Fruit fly (Drosophila melanogaster) whole organism, embryonic: ENCODE data around the gene Der-2.

Source experiments
- ATbp ChIP-seq: fragments of 200-800 bp; sonication (Bioruptor generic); optimal IDR thresholded peaks from 2 replicates; lab custom pipeline; 2017; ENCODE audit warnings: missing biosample characterization, mild to moderate bottlenecking, missing genetic modification characterization, missing genetic modification reagents
- Blimp-1 ChIP-seq: fragments of 200-800 bp; sonication (Bioruptor generic); optimal IDR thresholded peaks from 3 replicates; lab custom pipeline; 2018; ENCODE audit warnings: missing biosample characterization, missing genetic modification characterization, mild to moderate bottlenecking, moderate library complexity, missing genetic modification reagents
- CG10959 ChIP-seq: fragments of 200-800 bp; sonication (Bioruptor generic); IDR thresholded peaks from 2 replicates; pipeline ENCODE4 v1.3.6; 2022; ENCODE audit warnings: missing biosample characterization, missing genetic modification characterization
- CG10979 ChIP-seq: fragments of 200-800 bp; sonication (Bioruptor generic); optimal IDR thresholded peaks from 2 replicates; lab custom pipeline; 2018; ENCODE audit warnings: missing biosample characterization, mild to moderate bottlenecking, missing genetic modification characterization, moderate library complexity
- CG12391 ChIP-seq: fragments of 200-800 bp; sonication (Bioruptor generic); optimal IDR thresholded peaks from 3 replicates; lab custom pipeline; 2018; ENCODE audit warnings: missing biosample characterization, mild to moderate bottlenecking, missing genetic modification characterization, moderate library complexity
- CG12744 ChIP-seq: fragments of 200-800 bp; sonication (Bioruptor generic); optimal IDR thresholded peaks from 2 replicates; lab custom pipeline; 2016; ENCODE audit warnings: missing biosample characterization, missing genetic modification characterization
- CG13424 ChIP-seq: fragments of 200-800 bp; sonication (Bioruptor generic); optimal IDR thresholded peaks from 2 replicates; lab custom pipeline; 2019; ENCODE audit warnings: missing biosample characterization, mild to moderate bottlenecking, missing genetic modification characterization, moderate library complexity
- CG13775 ChIP-seq: fragments of 200-800 bp; sonication (Bioruptor generic); optimal IDR thresholded peaks from 3 replicates; lab custom pipeline; 2017; ENCODE audit warnings: missing biosample characterization, mild to moderate bottlenecking, missing genetic modification characterization
- CG14710 ChIP-seq: fragments of 200-800 bp; sonication (Bioruptor generic); optimal IDR thresholded peaks from 3 replicates; lab custom pipeline; 2019; ENCODE audit warnings: missing biosample characterization, mild to moderate bottlenecking, missing genetic modification characterization, moderate library complexity
- CG15269 ChIP-seq: fragments of 200-800 bp; sonication (Bioruptor generic); optimal IDR thresholded peaks from 2 replicates; lab custom pipeline; 2018; ENCODE audit warnings: missing biosample characterization, mild to moderate bottlenecking, missing genetic modification characterization, moderate library complexity
- CG17359 ChIP-seq: fragments of 200-800 bp; sonication (Bioruptor generic); optimal IDR thresholded peaks from 3 replicates; lab custom pipeline; 2018; ENCODE audit warnings: missing biosample characterization, mild to moderate bottlenecking, missing genetic modification characterization, moderate library complexity
- CG17361 ChIP-seq: fragments of 200-800 bp; sonication (Bioruptor generic); IDR thresholded peaks from 3 replicates; pipeline ENCODE4 v1.3.6; 2022; ENCODE audit warnings: missing biosample characterization, missing genetic modification characterization
- CG30403 ChIP-seq: fragments of 200-800 bp; sonication (Bioruptor generic); optimal IDR thresholded peaks from 3 replicates; lab custom pipeline; 2016; ENCODE audit warnings: missing biosample characterization, missing genetic modification characterization
- CG3838 ChIP-seq: fragments of 200-800 bp; sonication (Bioruptor generic); optimal IDR thresholded peaks from 3 replicates; lab custom pipeline; 2016; ENCODE audit warnings: missing biosample characterization, missing genetic modification characterization
- CG6854 ChIP-seq: fragments of 200-800 bp; sonication (Bioruptor generic); optimal IDR thresholded peaks from 3 replicates; lab custom pipeline; 2017; ENCODE audit warnings: missing biosample characterization, mild to moderate bottlenecking, missing genetic modification characterization
- CG7357 ChIP-seq: fragments of 200-800 bp; sonication (Bioruptor generic); IDR thresholded peaks from 3 replicates; pipeline ENCODE4 v1.3.6; 2022; ENCODE audit warnings: missing biosample characterization, missing genetic modification characterization
- CG8478 ChIP-seq: fragments of >200 bp; optimal IDR thresholded peaks from 2 replicates; lab custom pipeline; 2018
- CG9932 ChIP-seq: fragments of 200-800 bp; sonication (Bioruptor generic); IDR thresholded peaks from 2 replicates; pipeline ENCODE4 v1.3.6; 2022; ENCODE audit warnings: missing biosample characterization, missing genetic modification characterization
- D ChIP-seq, 2 experiments: fragments of 200-800 bp in 1 of 2; fragments of >200 bp in 1 of 2; sonication (Bioruptor generic) in 1 of 2; optimal IDR thresholded peaks; 2 replicates in 1 of 2; 3 replicates in 1 of 2; lab custom pipeline; 2017; ENCODE audit warnings: mild to moderate bottlenecking in 1 of 2, missing biosample characterization in 1 of 2, missing genetic modification characterization in 1 of 2, missing genetic modification reagents in 1 of 2
- D19A ChIP-seq: fragments of 200-800 bp; optimal IDR thresholded peaks from 3 replicates; lab custom pipeline; 2019; ENCODE audit warnings: missing biosample characterization, mild to moderate bottlenecking, missing genetic modification characterization, moderate library complexity
- Deaf1 ChIP-seq: fragments of 200-800 bp; optimal IDR thresholded peaks from 3 replicates; lab custom pipeline; 2019; ENCODE audit warnings: missing biosample characterization, mild to moderate bottlenecking, missing genetic modification characterization, moderate library complexity
- Fer3 ChIP-seq: fragments of 200-800 bp; sonication (Bioruptor generic); optimal IDR thresholded peaks from 2 replicates; lab custom pipeline; 2018; ENCODE audit warnings: missing biosample characterization, mild to moderate bottlenecking, missing genetic modification characterization, moderate library complexity
- Hmr ChIP-seq: fragments of 200-800 bp; sonication (Bioruptor generic); optimal IDR thresholded peaks from 3 replicates; lab custom pipeline; 2017; ENCODE audit warnings: mild to moderate bottlenecking, missing biosample characterization, missing genetic modification reagents, missing genetic modification characterization
- Hr51 ChIP-seq, 2 experiments: fragments of 200-800 bp; sonication (Bioruptor generic); optimal IDR thresholded peaks; 2 replicates in 1 of 2; 3 replicates in 1 of 2; lab custom pipeline; 2016 to 2018; ENCODE audit warnings: missing biosample characterization in 2 of 2, missing genetic modification characterization in 2 of 2, mild to moderate bottlenecking in 1 of 2, moderate library complexity in 1 of 2
- Oli ChIP-seq: fragments of 200-800 bp; sonication (Bioruptor generic); optimal IDR thresholded peaks from 2 replicates; lab custom pipeline; 2018; ENCODE audit warnings: missing biosample characterization, mild to moderate bottlenecking, missing genetic modification characterization, moderate library complexity
- Optix ChIP-seq: fragments of 200-800 bp; sonication (Bioruptor generic); IDR thresholded peaks from 3 replicates; pipeline ENCODE4 v1.3.6; 2022; ENCODE audit warnings: missing biosample characterization, missing genetic modification characterization
- PHDP ChIP-seq: fragments of 200-800 bp; sonication (Bioruptor generic); optimal IDR thresholded peaks from 3 replicates; lab custom pipeline; 2018; ENCODE audit warnings: missing biosample characterization, mild to moderate bottlenecking, missing genetic modification characterization, moderate library complexity
- Ptx1 ChIP-seq: fragments of 200-800 bp; sonication (Bioruptor generic); IDR thresholded peaks from 2 replicates; pipeline ENCODE4 v1.3.6; 2022; ENCODE audit warnings: missing biosample characterization, missing genetic modification characterization
- Sox100B ChIP-seq: fragments of 200-800 bp; sonication (Bioruptor generic); optimal IDR thresholded peaks from 3 replicates; lab custom pipeline; 2018; ENCODE audit warnings: missing biosample characterization, mild to moderate bottlenecking, missing genetic modification characterization
- Sox102F ChIP-seq: fragments of 200-800 bp; sonication (Bioruptor generic); optimal IDR thresholded peaks from 2 replicates; lab custom pipeline; 2018; ENCODE audit warnings: missing biosample characterization, mild to moderate bottlenecking, missing genetic modification characterization, moderate library complexity
- Taf1 ChIP-seq: fragments of 200-800 bp; sonication (Bioruptor generic); IDR thresholded peaks from 2 replicates; pipeline ENCODE4 v1.3.6; 2022; ENCODE audit warnings: missing biosample characterization, missing genetic modification characterization
- Xbp1 ChIP-seq: fragments of 200-800 bp; sonication (Bioruptor generic); optimal IDR thresholded peaks from 3 replicates; lab custom pipeline; 2016; ENCODE audit warnings: missing biosample characterization, mild to moderate bottlenecking, missing genetic modification characterization
- Xrp1 ChIP-seq: fragments of 200-800 bp; sonication (Bioruptor generic); IDR thresholded peaks from 2 replicates; pipeline ENCODE4 v1.3.6; 2022; ENCODE audit warnings: missing biosample characterization, missing genetic modification characterization
- btn ChIP-seq: fragments of 200-800 bp; sonication (Bioruptor generic); optimal IDR thresholded peaks from 2 replicates; lab custom pipeline; 2016; ENCODE audit warnings: missing biosample characterization, missing genetic modification characterization
- cwo ChIP-seq: fragments of 200-800 bp; sonication (Bioruptor generic); optimal IDR thresholded peaks from 3 replicates; lab custom pipeline; 2017; ENCODE audit warnings: missing biosample characterization, missing genetic modification characterization, mild to moderate bottlenecking, moderate library complexity, missing genetic modification reagents
- esg ChIP-seq: fragments of 200-800 bp; sonication (Bioruptor generic); conservative IDR thresholded peaks from 2 replicates; pipeline ENCODE4 v1.3.6; 2022; ENCODE audit warnings: missing biosample characterization, missing genetic modification characterization
- fd96Cb ChIP-seq: fragments of 200-800 bp; sonication (Bioruptor generic); optimal IDR thresholded peaks from 2 replicates; lab custom pipeline; 2018; ENCODE audit warnings: missing biosample characterization, mild to moderate bottlenecking, missing genetic modification characterization, moderate library complexity
- jumu ChIP-seq: fragments of 200-800 bp; sonication (Bioruptor generic); optimal IDR thresholded peaks from 3 replicates; lab custom pipeline; 2016; ENCODE audit warnings: missing biosample characterization, missing genetic modification characterization
- lab ChIP-seq: fragments of 200-800 bp; sonication (Bioruptor generic); optimal IDR thresholded peaks from 3 replicates; lab custom pipeline; 2017; ENCODE audit warnings: missing biosample characterization, missing genetic modification characterization, mild to moderate bottlenecking, moderate library complexity, missing genetic modification reagents
- nmo ChIP-seq: fragments of 200-800 bp; sonication (Bioruptor generic); optimal IDR thresholded peaks from 2 replicates; lab custom pipeline; 2018; ENCODE audit warnings: missing biosample characterization, mild to moderate bottlenecking, missing genetic modification characterization, moderate library complexity
- ro ChIP-seq: fragments of 200-800 bp; sonication (Bioruptor generic); IDR thresholded peaks from 2 replicates; pipeline ENCODE4 v1.3.6; 2022; ENCODE audit warnings: missing biosample characterization, missing genetic modification characterization
- salm ChIP-seq: fragments of 200-800 bp; sonication (Bioruptor generic); optimal IDR thresholded peaks from 2 replicates; lab custom pipeline; 2018; ENCODE audit warnings: missing biosample characterization, mild to moderate bottlenecking, missing genetic modification characterization
- sisA ChIP-seq: fragments of 200-800 bp; sonication (Bioruptor generic); IDR thresholded peaks from 2 replicates; pipeline ENCODE4 v1.3.6; 2022; ENCODE audit warnings: missing biosample characterization, missing genetic modification characterization
- tgo ChIP-seq: fragments of 200-800 bp; sonication (Bioruptor generic); IDR thresholded peaks from 3 replicates; pipeline ENCODE4 v1.3.6; 2022; ENCODE audit warnings: missing biosample characterization, missing genetic modification characterization
- tio ChIP-seq: fragments of 200-800 bp; sonication (Bioruptor generic); optimal IDR thresholded peaks from 2 replicates; lab custom pipeline; 2017; ENCODE audit warnings: missing biosample characterization, missing genetic modification characterization, inconsistent platforms
- ttk ChIP-seq: fragments of 200-800 bp; sonication (Bioruptor generic); IDR thresholded peaks from 2 replicates; pipeline ENCODE4 v2.1.2; 2022; ENCODE audit warnings: missing biosample characterization, missing genetic modification characterization
- vvl ChIP-seq: fragments of 200-800 bp; sonication (Bioruptor generic); IDR thresholded peaks from 2 replicates; pipeline ENCODE4 v1.3.6; 2022; ENCODE audit warnings: missing biosample characterization, missing genetic modification characterization

Der-2 gene

dm6 chr3R:16518150-16518662, 34.2 kb upstream of the Der-2 start (continued):
- no peak for TF ChIP-seq Hmr (GFP tag; lab: Kevin White, UChicago)
- no peak for TF ChIP-seq tgo

dm6 chr3R:16510128-16510527, 26.1 kb upstream of the Der-2 start:
- TF ChIP-seq CG17361 (GFP tag; lab: Robert Waterston, UW) = peak; percentile 47; the same call in 2 of the 3 replicates
- TF ChIP-seq Ptx1 (GFP tag; lab: Robert Waterston, UW) = peak; percentile 44; the same call in 1 of the 2 replicates
- no peak for TF ChIP-seq CG8478 (lab: Kevin White, UChicago)
- TF ChIP-seq nmo = peak; percentile 41
- no peak for TF ChIP-seq salm (tag; lab: Kevin White, UChicago)
- peak; percentile 49; the same call in 1 of the 2 replicates for TF ChIP-seq Xrp1 (GFP tag; lab: Robert Waterston, UW)
- no peak for TF ChIP-seq CG12744 (GFP tag; lab: Kevin White, UChicago)
- peak; percentile 14 for TF ChIP-seq ATbp
- peak; percentile 43 for TF ChIP-seq CG13424
- 0 out of 2 replicates have a peak, but pooled peaks have one; percentile 22 for TF ChIP-seq vvl (GFP tag; lab: Robert Waterston, UW)
- TF ChIP-seq tgo = 0 out of 3 replicates have a peak, but pooled peaks have one; percentile 19
- TF ChIP-seq CG10979 = peak; percentile 70
- peak; percentile 36; the same call in 1 of the 2 replicates for TF ChIP-seq sisA
- peak; percentile 11 for TF ChIP-seq Deaf1 (tag; lab: Kevin White, UChicago)
- no peak for TF ChIP-seq CG10959 (GFP tag; lab: Robert Waterston, UW)
- peak; percentile 53 for TF ChIP-seq PHDP (tag; lab: Kevin White, UChicago)
- TF ChIP-seq Hr51 (GFP tag; optimal IDR thresholded peaks at IDR 0.05; lab: Kevin White, UChicago) = peak in 1 of 2 experiments; percentile 60
- TF ChIP-seq tio = peak; percentile 28
- TF ChIP-seq CG9932 (GFP tag; lab: Robert Waterston, UW) = peak; percentile 28; the same call in 1 of the 2 replicates
- no peak for TF ChIP-seq jumu (GFP tag; lab: Kevin White, UChicago)
- peak; percentile 55 for TF ChIP-seq Sox102F (GFP tag; lab: Kevin White, UChicago)
- TF ChIP-seq CG6854 (GFP tag; lab: Kevin White, UChicago) = no peak
- TF ChIP-seq Oli (tag; lab: Kevin White, UChicago) = peak; percentile 37
- no peak for TF ChIP-seq btn
- no peak for TF ChIP-seq Optix (GFP tag; lab: Robert Waterston, UW)
- TF ChIP-seq CG14710 = peak; percentile 45
- TF ChIP-seq esg (GFP tag; lab: Robert Waterston, UW) = 0 out of 2 replicates have a peak, but pooled peaks have one; percentile 20
- peak; percentile 68 for TF ChIP-seq Blimp-1 (GFP tag; lab: Kevin White, UChicago)
- TF ChIP-seq lab (GFP tag; lab: Kevin White, UChicago) = peak; percentile 56
- TF ChIP-seq Sox100B = peak; percentile 37
- peak; percentile 3 for TF ChIP-seq Xbp1 (GFP tag; lab: Kevin White, UChicago)
- TF ChIP-seq CG12391 (tag; lab: Kevin White, UChicago) = peak; percentile 56
- peak; percentile 55 for TF ChIP-seq CG17359 (tag; lab: Kevin White, UChicago)
- no peak for TF ChIP-seq D (optimal IDR thresholded peaks at IDR 0.05; lab: Kevin White, UChicago)
- peak; percentile 1 for TF ChIP-seq D (GFP tag; optimal IDR thresholded peaks at IDR 0.05; lab: Kevin White, UChicago)
- peak; percentile 20 for TF ChIP-seq CG30403
- TF ChIP-seq Taf1 = no peak
- TF ChIP-seq CG3838 (GFP tag; lab: Kevin White, UChicago) = no peak
- TF ChIP-seq CG15269 = peak; percentile 30
- TF ChIP-seq CG13775 = peak; percentile 11
- no peak for TF ChIP-seq CG7357 (GFP tag; lab: Robert Waterston, UW)
- no peak for TF ChIP-seq ttk (GFP tag; lab: Robert Waterston, UW)
- peak; percentile 45 for TF ChIP-seq Fer3 (tag; lab: Kevin White, UChicago)
- peak; percentile 34 for TF ChIP-seq fd96Cb (tag; lab: Kevin White, UChicago)
- TF ChIP-seq cwo (GFP tag; lab: Kevin White, UChicago) = peak; percentile 7
- no peak for TF ChIP-seq ro (GFP tag; lab: Robert Waterston, UW)
- TF ChIP-seq D19A = peak; percentile 54
